Worm (Caenorhabditis elegans): Measurements from ENCODE around the gene cri-3.

DNA sequence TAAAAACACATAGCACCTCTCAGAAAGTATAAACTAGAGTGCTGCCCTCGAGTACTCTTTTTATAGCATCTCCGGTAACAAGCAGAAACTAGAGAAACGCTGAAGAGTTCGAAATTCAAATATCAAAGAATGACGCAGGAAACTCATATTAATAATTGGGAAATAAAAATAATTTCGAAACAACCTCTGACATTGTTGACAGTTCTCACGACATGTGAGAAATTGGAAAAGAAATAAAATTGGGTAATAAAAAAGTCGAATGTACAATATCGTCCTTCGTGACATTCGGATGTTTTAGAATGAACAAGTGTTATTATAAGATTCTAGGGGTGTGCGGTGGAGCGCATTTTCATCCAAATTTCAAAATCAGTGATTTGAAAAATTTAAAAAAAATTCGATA lies 23.9 kb upstream of the cri-3 start:
- TF ChIP-seq elt-1 (tag; optimal IDR thresholded peaks at IDR 0.05; ENCODE audit: borderline replicate concordance, insufficient read depth), result no peak
- TF ChIP-seq nhr-237 (tag; optimal IDR thresholded peaks at IDR 0.05), result no peak
- TF ChIP-seq snpc-4 (tag; optimal IDR thresholded peaks at IDR 0.05), result no peak
- no peak for TF ChIP-seq mab-5 (tag; optimal IDR thresholded peaks at IDR 0.05)
- TF ChIP-seq flh-1 (GFP tag; optimal IDR thresholded peaks at IDR 0.05), result no peak
- no peak for TF ChIP-seq ces-1 (GFP tag; optimal IDR thresholded peaks at IDR 0.05)
- TF ChIP-seq blmp-1 (tag; optimal IDR thresholded peaks at IDR 0.05), result no peak
- TF ChIP-seq M03D4.4 (tag; optimal IDR thresholded peaks at IDR 0.05), result no peak
- TF ChIP-seq lin-13 (tag; optimal IDR thresholded peaks at IDR 0.05), result no peak
- TF ChIP-seq nhr-2 (tag; optimal IDR thresholded peaks at IDR 0.05), result no peak
- no peak for TF ChIP-seq nhr-12 (tag; optimal IDR thresholded peaks at IDR 0.05)
- no peak for TF ChIP-seq elt-3 (tag; optimal IDR thresholded peaks at IDR 0.05)
- no peak for TF ChIP-seq mep-1 (tag; optimal IDR thresholded peaks at IDR 0.05)
- TF ChIP-seq sptf-1 (tag; optimal IDR thresholded peaks at IDR 0.05), result no peak
